Worm (Caenorhabditis elegans): Measurements from ENCODE around the gene Y62H9A.2.

Y62H9A.2 gene

DNA sequence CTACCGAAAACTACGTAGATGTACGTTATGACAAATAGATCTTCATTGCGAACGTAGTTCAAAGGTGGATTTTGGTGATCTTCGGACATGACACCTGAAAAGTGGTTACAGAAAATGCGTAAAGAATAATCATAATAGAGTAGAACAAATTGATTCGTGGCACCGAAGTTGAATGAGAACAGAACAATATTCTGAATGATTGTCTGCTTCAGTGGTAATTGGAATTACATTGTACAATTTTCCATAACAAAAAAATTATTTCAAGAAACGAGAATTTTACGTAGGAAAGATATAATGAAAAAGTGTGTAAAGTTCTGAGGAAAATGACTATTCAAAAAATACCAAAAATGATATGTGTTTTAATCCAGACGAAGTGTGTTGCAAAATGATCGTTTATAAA is 24.7 kb upstream of the Y62H9A.2 start, which contains the start of gene Y62H9A.10:
Y62H9A.10 (minus strand) TSS at position 101 of the 400 bp plus-strand sequence.
- TF ChIP-seq nhr-237 (tag; optimal IDR thresholded peaks at IDR 0.05) (no peak), ama-1 (optimal IDR thresholded peaks at IDR 0.05) (no peak), nhr-43 (tag; optimal IDR thresholded peaks at IDR 0.05; ENCODE audit: poor library complexity, severe bottlenecking) (no peak), fos-1 (tag; optimal IDR thresholded peaks at IDR 0.05) (no peak), ztf-11 (tag; optimal IDR thresholded peaks at IDR 0.05) (no peak), nhr-77 (tag; optimal IDR thresholded peaks at IDR 0.05) (no peak), lsy-12 (tag; optimal IDR thresholded peaks at IDR 0.05) (no peak), ceh-28 (tag; optimal IDR thresholded peaks at IDR 0.05) (no peak), mml-1 (tag; optimal IDR thresholded peaks at IDR 0.05) (no peak), egl-27 (tag; optimal IDR thresholded peaks at IDR 0.05) (no peak), pqm-1 (tag; optimal IDR thresholded peaks at IDR 0.05) (no peak), fkh-10 (GFP tag; optimal IDR thresholded peaks at IDR 0.05) (no peak), aly-2 (tag; optimal IDR thresholded peaks at IDR 0.05) (no peak), nhr-25 (tag; optimal IDR thresholded peaks at IDR 0.05) (no peak), ceh-82 (tag; optimal IDR thresholded peaks at IDR 0.05) (no peak), nhr-23 (tag; optimal IDR thresholded peaks at IDR 0.05) (no peak), hmg-11 (tag; optimal IDR thresholded peaks at IDR 0.05) (no peak), ztf-4 (tag; optimal IDR thresholded peaks at IDR 0.05) (no peak), fkh-2 (tag; optimal IDR thresholded peaks at IDR 0.05) (no peak), R02D3.7 (tag; optimal IDR thresholded peaks at IDR 0.05) (no peak)

ce11 chrX:11899031-11899430 is 21.0 kb upstream of the Y62H9A.2 start:
- TF ChIP-seq ceh-9 (tag; optimal IDR thresholded peaks at IDR 0.05) (no peak), aly-2 (tag; optimal IDR thresholded peaks at IDR 0.05) (no peak), fkh-10 (GFP tag; optimal IDR thresholded peaks at IDR 0.05) (no peak), sea-2 (GFP tag; optimal IDR thresholded peaks at IDR 0.05) (no peak), eor-1 (tag; optimal IDR thresholded peaks at IDR 0.05) (no peak), ceh-28 (tag; optimal IDR thresholded peaks at IDR 0.05) (peak; percentile 72), lin-39 (tag; optimal IDR thresholded peaks at IDR 0.05) (peak; percentile 54)

ce11 chrX:11898040-11898439 is 20.0 kb upstream of the Y62H9A.2 start, which contains the start of gene Y62H9A.9:
Gene Y62H9A.9 (minus strand): TSS chrX:11898140.
- TF ChIP-seq elt-3 (tag; optimal IDR thresholded peaks at IDR 0.05): no peak
- no peak for TF ChIP-seq ama-1 (optimal IDR thresholded peaks at IDR 0.05)
- TF ChIP-seq nhr-25 (tag; optimal IDR thresholded peaks at IDR 0.05): no peak
- no peak for TF ChIP-seq skn-1 (tag; optimal IDR thresholded peaks at IDR 0.05)
- no peak for TF ChIP-seq ceh-28 (tag; optimal IDR thresholded peaks at IDR 0.05)
- TF ChIP-seq ceh-16 (tag; optimal IDR thresholded peaks at IDR 0.05): no peak
- no peak for TF ChIP-seq nhr-28 (tag; optimal IDR thresholded peaks at IDR 0.05)
- no peak for TF ChIP-seq nhr-12 (tag; optimal IDR thresholded peaks at IDR 0.05)
- TF ChIP-seq tbx-2 (tag; optimal IDR thresholded peaks at IDR 0.05): no peak

- TF ChIP-seq nhr-12 (tag; optimal IDR thresholded peaks at IDR 0.05) (no peak), fos-1 (tag; optimal IDR thresholded peaks at IDR 0.05) (no peak), snpc-4 (tag; optimal IDR thresholded peaks at IDR 0.05) (no peak), eor-1 (tag; optimal IDR thresholded peaks at IDR 0.05) (no peak), nhr-67 (tag; optimal IDR thresholded peaks at IDR 0.05) (no peak), ceh-82 (tag; optimal IDR thresholded peaks at IDR 0.05) (no peak), lin-39 (tag; optimal IDR thresholded peaks at IDR 0.05) (no peak), aly-2 (tag; optimal IDR thresholded peaks at IDR 0.05) (no peak), R02D3.7 (tag; optimal IDR thresholded peaks at IDR 0.05) (no peak), ztf-11 (tag; optimal IDR thresholded peaks at IDR 0.05) (no peak), skn-1 (tag; optimal IDR thresholded peaks at IDR 0.05) (no peak), mdl-1 (tag; optimal IDR thresholded peaks at IDR 0.05) (no peak), elt-2 (tag; optimal IDR thresholded peaks at IDR 0.05) (no peak), ztf-4 (tag; optimal IDR thresholded peaks at IDR 0.05) (no peak), sea-2 (GFP tag; optimal IDR thresholded peaks at IDR 0.05) (no peak), hmg-11 (tag; optimal IDR thresholded peaks at IDR 0.05) (no peak)
These were observed 18.7 kb upstream of the Y62H9A.2 start for ce11 chrX:11896708-11897107.

- TF ChIP-seq lsy-12 (tag; optimal IDR thresholded peaks at IDR 0.05) (no peak), elt-3 (tag; optimal IDR thresholded peaks at IDR 0.05) (no peak), sea-2 (GFP tag; optimal IDR thresholded peaks at IDR 0.05) (no peak), snpc-4 (tag; optimal IDR thresholded peaks at IDR 0.05) (no peak), mml-1 (tag; optimal IDR thresholded peaks at IDR 0.05) (no peak), nhr-11 (tag; optimal IDR thresholded peaks at IDR 0.05) (no peak), ceh-28 (tag; optimal IDR thresholded peaks at IDR 0.05) (no peak)
These were observed 14.3 kb upstream of the Y62H9A.2 start, which contains the start of gene Y62H9A.8 for ce11 chrX:11892328-11892727. Gene Y62H9A.8 (minus strand): TSS chrX:11892428.
